Fruit fly (Drosophila melanogaster) whole organism, embryonic: ENCODE results near the gene fusl.

Experiments
- Atf3 ChIP-seq: fragments of 200-800 bp; sonication (Bioruptor generic); optimal IDR thresholded peaks from 3 replicates; lab custom pipeline; 2016; ENCODE audit warnings: missing biosample characterization, missing genetic modification characterization
- Awh ChIP-seq: fragments of 200-800 bp; sonication (Bioruptor generic); IDR thresholded peaks from 2 replicates; pipeline ENCODE4, ENCODE4 v1.3.6; 2022; ENCODE audit warnings: missing biosample characterization, missing genetic modification characterization
- Bdp1 ChIP-seq: fragments of 200-800 bp; sonication (Bioruptor generic); optimal IDR thresholded peaks from 3 replicates; lab custom pipeline; 2016; ENCODE audit warnings: missing biosample characterization, missing genetic modification characterization
- CG11085 ChIP-seq: fragments of 200-800 bp; sonication (Bioruptor generic); IDR thresholded peaks from 2 replicates; pipeline ENCODE4 v1.3.6; 2022; ENCODE audit warnings: missing biosample characterization, missing genetic modification characterization
- CG11504 ChIP-seq: fragments of 200-800 bp; sonication (Bioruptor generic); optimal IDR thresholded peaks from 3 replicates; lab custom pipeline; 2019; ENCODE audit warnings: missing biosample characterization, mild to moderate bottlenecking, missing genetic modification characterization, moderate library complexity
- CG12769 ChIP-seq: fragments of 200-800 bp; sonication (Bioruptor generic); optimal IDR thresholded peaks from 2 replicates; lab custom pipeline; 2019; ENCODE audit warnings: missing biosample characterization, mild to moderate bottlenecking, missing genetic modification characterization, moderate library complexity
- CG13775 ChIP-seq: fragments of 200-800 bp; sonication (Bioruptor generic); optimal IDR thresholded peaks from 3 replicates; lab custom pipeline; 2017; ENCODE audit warnings: missing biosample characterization, mild to moderate bottlenecking, missing genetic modification characterization
- CG14441 ChIP-seq: fragments of 200-800 bp; sonication (Bioruptor generic); IDR thresholded peaks from 2 replicates; pipeline ENCODE4 v1.3.6; 2022; ENCODE audit warnings: missing biosample characterization, missing genetic modification characterization
- CG17186 ChIP-seq: fragments of 200-800 bp; sonication (Bioruptor generic); optimal IDR thresholded peaks from 3 replicates; lab custom pipeline; 2017; ENCODE audit warnings: missing biosample characterization, missing genetic modification reagents, missing genetic modification characterization
- CG17359 ChIP-seq: fragments of 200-800 bp; sonication (Bioruptor generic); optimal IDR thresholded peaks from 3 replicates; lab custom pipeline; 2018; ENCODE audit warnings: missing biosample characterization, mild to moderate bottlenecking, missing genetic modification characterization, moderate library complexity
- CG17829 ChIP-seq: fragments of 200-800 bp; optimal IDR thresholded peaks from 2 replicates; lab custom pipeline; 2019; ENCODE audit warnings: missing biosample characterization, mild to moderate bottlenecking, missing genetic modification characterization, moderate library complexity
- CG2199 ChIP-seq: fragments of 200-800 bp; sonication (Bioruptor generic); IDR thresholded peaks from 3 replicates; pipeline ENCODE4 v1.3.6; 2022; ENCODE audit warnings: missing biosample characterization, missing genetic modification characterization
- CG2202 ChIP-seq: fragments of 200-800 bp; sonication (Bioruptor generic); optimal IDR thresholded peaks from 2 replicates; lab custom pipeline; 2018; ENCODE audit warnings: missing biosample characterization, mild to moderate bottlenecking, missing genetic modification characterization
- CG32772 ChIP-seq: fragments of 200-800 bp; sonication (Bioruptor generic); IDR thresholded peaks from 2 replicates; pipeline ENCODE4 v1.3.6; 2022; ENCODE audit warnings: missing biosample characterization, missing genetic modification characterization
- CG34376 ChIP-seq: fragments of 200-800 bp; sonication (Bioruptor generic); optimal IDR thresholded peaks from 2 replicates; lab custom pipeline; 2018; ENCODE audit warnings: missing biosample characterization, mild to moderate bottlenecking, missing genetic modification characterization
- CG3726 ChIP-seq: fragments of 200-800 bp; sonication (Bioruptor generic); IDR thresholded peaks from 3 replicates; pipeline ENCODE4, ENCODE4 v1.3.6; 2022; ENCODE audit warnings: missing biosample characterization, missing genetic modification characterization
- CG5180 ChIP-seq: fragments of 200-800 bp; sonication (Bioruptor generic); optimal IDR thresholded peaks from 3 replicates; lab custom pipeline; 2017; ENCODE audit warnings: missing biosample characterization, missing genetic modification characterization, mild to moderate bottlenecking, moderate library complexity, missing genetic modification reagents
- CG6765 ChIP-seq: fragments of 200-800 bp; sonication (Bioruptor generic); optimal IDR thresholded peaks from 3 replicates; lab custom pipeline; 2017; ENCODE audit warnings: missing biosample characterization, mild to moderate bottlenecking, missing genetic modification characterization
- CG7786 ChIP-seq: fragments of 200-800 bp; sonication (Bioruptor generic); optimal IDR thresholded peaks from 2 replicates; lab custom pipeline; 2016; ENCODE audit warnings: missing biosample characterization, missing genetic modification characterization
- CG8290 ChIP-seq, 3 experiments: fragments of 200-800 bp; sonication (Bioruptor generic); optimal IDR thresholded peaks; 2 replicates each; lab custom pipeline; 2016 to 2019; ENCODE audit warnings: missing biosample characterization in 3 of 3, missing genetic modification characterization in 3 of 3, mild to moderate bottlenecking in 2 of 3, moderate library complexity in 1 of 3
- CG8765 ChIP-seq: fragments of 200-800 bp; sonication (Bioruptor generic); IDR thresholded peaks from 2 replicates; pipeline ENCODE4 v1.3.6; 2022; ENCODE audit warnings: missing biosample characterization, missing genetic modification characterization
- CG9727 ChIP-seq: fragments of 200-800 bp; sonication (Bioruptor generic); optimal IDR thresholded peaks from 3 replicates; lab custom pipeline; 2017; ENCODE audit warnings: missing biosample characterization, mild to moderate bottlenecking, missing genetic modification characterization
- CHES-1-like ChIP-seq: fragments of 200-800 bp; sonication (Bioruptor generic); optimal IDR thresholded peaks from 2 replicates; lab custom pipeline; 2016; ENCODE audit warnings: missing biosample characterization, missing genetic modification characterization
- CoRest ChIP-seq: fragments of 200-800 bp; sonication (Bioruptor generic); optimal IDR thresholded peaks from 3 replicates; lab custom pipeline; 2018; ENCODE audit warnings: missing biosample characterization, mild to moderate bottlenecking, missing genetic modification characterization, moderate library complexity
- CrebB ChIP-seq: fragments of 200-800 bp; sonication (Bioruptor generic); optimal IDR thresholded peaks from 3 replicates; lab custom pipeline; 2018; ENCODE audit warnings: missing biosample characterization, mild to moderate bottlenecking, missing genetic modification characterization
- D19B ChIP-seq: fragments of 200-800 bp; sonication (Bioruptor generic); optimal IDR thresholded peaks from 2 replicates; lab custom pipeline; 2017; ENCODE audit warnings: missing biosample characterization, mild to moderate bottlenecking, missing genetic modification characterization
- Dp ChIP-seq: fragments of 200-800 bp; sonication (Bioruptor generic); optimal IDR thresholded peaks from 2 replicates; lab custom pipeline; 2018; ENCODE audit warnings: missing biosample characterization, mild to moderate bottlenecking, missing genetic modification characterization, moderate library complexity
- Hand ChIP-seq: fragments of 200-800 bp; sonication (Bioruptor generic); optimal IDR thresholded peaks from 2 replicates; lab custom pipeline; 2017; ENCODE audit warnings: mild to moderate bottlenecking, missing biosample characterization, missing genetic modification reagents, missing genetic modification characterization
- Rfx ChIP-seq: fragments of 200-800 bp; sonication (Bioruptor generic); IDR thresholded peaks from 2 replicates; pipeline ENCODE4 v1.3.6; 2022; ENCODE audit warnings: missing biosample characterization, missing genetic modification characterization
- YL-1 ChIP-seq: fragments of 200-800 bp; sonication (Bioruptor generic); optimal IDR thresholded peaks from 3 replicates; lab custom pipeline; 2017; ENCODE audit warnings: missing biosample characterization, mild to moderate bottlenecking, missing genetic modification characterization
- ab ChIP-seq: fragments of 200-800 bp; sonication (Bioruptor generic); optimal IDR thresholded peaks from 2 replicates; lab custom pipeline; 2016; ENCODE audit warnings: missing biosample characterization, missing genetic modification characterization
- abd-A ChIP-seq: fragments of 200-800 bp; sonication (Bioruptor generic); optimal IDR thresholded peaks from 3 replicates; lab custom pipeline; 2019; ENCODE audit warnings: missing biosample characterization, mild to moderate bottlenecking, missing genetic modification characterization, moderate library complexity
- ac ChIP-seq: fragments of 200-800 bp; sonication (Bioruptor generic); optimal IDR thresholded peaks from 3 replicates; lab custom pipeline; 2017; ENCODE audit warnings: missing biosample characterization, mild to moderate bottlenecking, missing genetic modification characterization
- ase ChIP-seq: fragments of 200-800 bp; sonication (Bioruptor generic); IDR thresholded peaks from 3 replicates; pipeline ENCODE4 v1.3.6; 2022; ENCODE audit warnings: missing biosample characterization, missing genetic modification characterization
- chn ChIP-seq: fragments of 200-800 bp; sonication (Bioruptor generic); optimal IDR thresholded peaks from 2 replicates; lab custom pipeline; 2016; ENCODE audit warnings: missing biosample characterization, missing genetic modification characterization
- da ChIP-seq: fragments of 200-800 bp; sonication (Bioruptor generic); optimal IDR thresholded peaks from 2 replicates; lab custom pipeline; 2016; ENCODE audit warnings: missing biosample characterization, missing genetic modification characterization
- ems ChIP-seq: fragments of 200-800 bp; sonication (Bioruptor generic); optimal IDR thresholded peaks from 3 replicates; lab custom pipeline; 2016; ENCODE audit warnings: missing biosample characterization, missing genetic modification characterization
- ewg ChIP-seq: fragments of 200-800 bp; sonication (Bioruptor generic); optimal IDR thresholded peaks from 3 replicates; lab custom pipeline; 2017; ENCODE audit warnings: mild to moderate bottlenecking, missing biosample characterization, missing genetic modification reagents, missing genetic modification characterization
- gem ChIP-seq: fragments of 200-800 bp; sonication (Bioruptor generic); optimal IDR thresholded peaks from 2 replicates; lab custom pipeline; 2019; ENCODE audit warnings: missing biosample characterization, mild to moderate bottlenecking, missing genetic modification characterization, moderate library complexity
- gfzf ChIP-seq: fragments of 200-800 bp; sonication (Bioruptor generic); optimal IDR thresholded peaks from 2 replicates; lab custom pipeline; 2016; ENCODE audit warnings: missing biosample characterization, mild to moderate bottlenecking, missing genetic modification characterization, moderate library complexity
- ham ChIP-seq: fragments of 200-800 bp; sonication (Bioruptor generic); IDR thresholded peaks from 2 replicates; pipeline ENCODE4 v1.3.6; 2022; ENCODE audit warnings: missing biosample characterization, missing genetic modification characterization
- insv ChIP-seq, 2 experiments: fragments of 200-800 bp; sonication (Bioruptor generic); optimal IDR thresholded peaks; 3 replicates each; lab custom pipeline; 2016 to 2018; ENCODE audit warnings: missing biosample characterization in 2 of 2, missing genetic modification characterization in 2 of 2
- nmo ChIP-seq: fragments of 200-800 bp; sonication (Bioruptor generic); optimal IDR thresholded peaks from 2 replicates; lab custom pipeline; 2018; ENCODE audit warnings: missing biosample characterization, mild to moderate bottlenecking, missing genetic modification characterization, moderate library complexity
- nom ChIP-seq: fragments of 200-800 bp; sonication (Bioruptor generic); optimal IDR thresholded peaks from 2 replicates; lab custom pipeline; 2017; ENCODE audit warnings: missing biosample characterization, missing genetic modification characterization, mild to moderate bottlenecking, moderate library complexity, missing genetic modification reagents
- psq ChIP-seq: fragments of 200-800 bp; sonication (Bioruptor generic); optimal IDR thresholded peaks from 2 replicates; lab custom pipeline; 2017; ENCODE audit warnings: missing biosample characterization, missing genetic modification characterization
- sens ChIP-seq: fragments of 200-800 bp; sonication (Bioruptor generic); peaks from one replicate; lab custom pipeline; 2016; ENCODE audit warnings: missing biosample characterization, missing genetic modification characterization
- sr ChIP-seq: fragments of 200-800 bp; sonication (Bioruptor generic); IDR thresholded peaks from 3 replicates; pipeline ENCODE4 v1.3.6; 2022; ENCODE audit warnings: missing biosample characterization, missing genetic modification characterization
- trem ChIP-seq: fragments of 200-800 bp; optimal IDR thresholded peaks from 3 replicates; lab custom pipeline; 2019; ENCODE audit warnings: missing biosample characterization, mild to moderate bottlenecking, missing genetic modification characterization, moderate library complexity

The fusl gene

dm6 chr2L:5324958-5325850, 12.7 kb downstream of the fusl start (continued):
- TF ChIP-seq ase (peak; percentile 54; the same call in 1 of the 3 replicates), Atf3 (GFP tag; lab: Kevin White, UChicago) (peak; percentile 26), ewg (GFP tag; lab: Kevin White, UChicago) (no peak), psq (GFP tag; lab: Kevin White, UChicago) (peak; percentile 49), ham (GFP tag; lab: Robert Waterston, UW) (no peak), gem (tag; lab: Kevin White, UChicago) (no peak), CG14441 (GFP tag; lab: Robert Waterston, UW) (peak; percentile 81), insv (GFP tag; optimal IDR thresholded peaks at IDR 0.05; lab: Kevin White, UChicago) (peak in 1 of 2 experiments; percentile 19), CoRest (tag; lab: Kevin White, UChicago) (peak; percentile 29), sr (GFP tag; lab: Robert Waterston, UW) (peak; percentile 74; the same call in 2 of the 3 replicates), CG32772 (GFP tag; lab: Robert Waterston, UW) (peak; percentile 64), CG7786 (GFP tag; lab: Kevin White, UChicago) (peak; percentile 42), Dp (GFP tag; lab: Kevin White, UChicago) (no peak), CG8765 (GFP tag; lab: Robert Waterston, UW) (peak; percentile 52; the same call in 1 of the 2 replicates), Awh (GFP tag; lab: Robert Waterston, UW) (peak; percentile 56; the same call in 1 of the 2 replicates), ac (GFP tag; lab: Kevin White, UChicago) (no peak), CG13775 (GFP tag; lab: Kevin White, UChicago) (peak; percentile 41), CG11504 (peak; percentile 22), CG11085 (GFP tag; lab: Robert Waterston, UW) (peak; percentile 57; the same call in 1 of the 2 replicates), CG17359 (peak; percentile 59), nom (GFP tag; lab: Kevin White, UChicago) (peak; percentile 87), Bdp1 (GFP tag; lab: Kevin White, UChicago) (no peak), CG3726 (GFP tag; lab: Robert Waterston, UW) (peak; percentile 53; the same call in 1 of the 3 replicates), nmo (peak; percentile 37), CG12769 (no peak), CrebB (tag; lab: Kevin White, UChicago) (no peak), Rfx (GFP tag; lab: Robert Waterston, UW) (peak; percentile 81), ab (no peak), CG2199 (GFP tag; lab: Robert Waterston, UW) (0 out of 3 replicates have a peak, but pooled peaks have one; percentile 17), CG17186 (GFP tag; lab: Kevin White, UChicago) (peak; percentile 54), da (GFP tag; lab: Kevin White, UChicago) (no peak), abd-A (tag; lab: Kevin White, UChicago) (no peak), gfzf (peak; percentile 7), CG2202 (tag; lab: Kevin White, UChicago) (no peak), CG9727 (peak; percentile 39), sens (peak; percentile 85), CHES-1-like (no peak), Hand (no peak), CG34376 (GFP tag; lab: Kevin White, UChicago) (no peak), CG5180 (GFP tag; lab: Kevin White, UChicago) (no peak), CG8290 (GFP tag; optimal IDR thresholded peaks at IDR 0.05; lab: Kevin White, UChicago) (no peak), CG8290 (tag; optimal IDR thresholded peaks at IDR 0.05; lab: Kevin White, UChicago) (no peak), YL-1 (GFP tag; lab: Kevin White, UChicago) (peak; percentile 85), CG17829 (tag; lab: Kevin White, UChicago) (peak; percentile 15), ems (GFP tag; lab: Kevin White, UChicago) (peak; percentile 10), chn (GFP tag; lab: Kevin White, UChicago) (peak; percentile 48), D19B (no peak), CG6765 (peak; percentile 26), trem (tag; lab: Kevin White, UChicago) (peak; percentile 19)
